Fruit fly (Drosophila melanogaster): ENCODE results near the gene CG12061.

The CG12061 gene

dm6 chrX:23004598-23005469, 31.0 kb upstream of the CG12061 start, which contains the start of the genes stnA and stnB (continued):
- peak; percentile 45 for TF ChIP-seq dmrt99B (tag; optimal IDR thresholded peaks at IDR 0.05)
- TF ChIP-seq Sox100B (GFP tag; optimal IDR thresholded peaks at IDR 0.05), result peak; percentile 14
- no peak for TF ChIP-seq CG7987 (GFP tag; optimal IDR thresholded peaks at IDR 0.05)
- TF ChIP-seq tap (tag; optimal IDR thresholded peaks at IDR 0.05), result no peak
- no peak for TF ChIP-seq CG12744 (GFP tag; optimal IDR thresholded peaks at IDR 0.05)
- TF ChIP-seq danr (GFP tag; IDR thresholded peaks at IDR 0.05), result no peak
- TF ChIP-seq D19A (tag; optimal IDR thresholded peaks at IDR 0.05), result peak; percentile 71
- 0 out of 2 replicates have a peak, but pooled peaks have one; percentile 29 for TF ChIP-seq vvl (GFP tag; IDR thresholded peaks at IDR 0.05)
- no peak for TF ChIP-seq CG2875 (GFP tag; optimal IDR thresholded peaks at IDR 0.05)
- no peak for TF ChIP-seq cas (GFP tag; IDR thresholded peaks at IDR 0.05)
- no peak for TF ChIP-seq CG2199 (GFP tag; IDR thresholded peaks at IDR 0.05)
- peak; percentile 84 for TF ChIP-seq row (GFP tag; IDR thresholded peaks at IDR 0.05)
- TF ChIP-seq Dad (GFP tag; optimal IDR thresholded peaks at IDR 0.05), result no peak
- peak; percentile 8 for TF ChIP-seq fd96Cb (tag; optimal IDR thresholded peaks at IDR 0.05)
- TF ChIP-seq jing (GFP tag; optimal IDR thresholded peaks at IDR 0.05), result no peak
- TF ChIP-seq ATbp (GFP tag; optimal IDR thresholded peaks at IDR 0.05), result no peak
- no peak for TF ChIP-seq CG31388 (GFP tag; optimal IDR thresholded peaks at IDR 0.05)
- no peak for TF ChIP-seq CG32767 (GFP tag; IDR thresholded peaks at IDR 0.05)
- TF ChIP-seq pnt (GFP tag; optimal IDR thresholded peaks at IDR 0.05), result peak; percentile 2
- no peak for TF ChIP-seq Myb (GFP tag; optimal IDR thresholded peaks at IDR 0.05)
- TF ChIP-seq CG9876 (GFP tag; optimal IDR thresholded peaks at IDR 0.05), result no peak
- no peak for TF ChIP-seq CG30431 (GFP tag; optimal IDR thresholded peaks at IDR 0.05)
- no peak for TF ChIP-seq amos (GFP tag; IDR thresholded peaks at IDR 0.05; ENCODE audit: partially characterized antibody)
- no peak for TF ChIP-seq inv (GFP tag; IDR thresholded peaks at IDR 0.05; ENCODE audit: partially characterized antibody)
- TF ChIP-seq D19B (GFP tag; optimal IDR thresholded peaks at IDR 0.05), result peak; percentile 56
- no peak for TF ChIP-seq hb (GFP tag; IDR thresholded peaks at IDR 0.05; ENCODE audit: partially characterized antibody)
- no peak for TF ChIP-seq CG16813 (GFP tag; IDR thresholded peaks at IDR 0.05; ENCODE audit: partially characterized antibody)
- no peak for TF ChIP-seq CG11560 (tag; IDR thresholded peaks at IDR 0.05)
- no peak for TF ChIP-seq CG14860 (GFP tag; IDR thresholded peaks at IDR 0.05; ENCODE audit: partially characterized antibody)
- TF ChIP-seq CG2116 (GFP tag; optimal IDR thresholded peaks at IDR 0.05), result no peak
- 0 out of 3 replicates have a peak, but pooled peaks have one; percentile 17 for TF ChIP-seq Dbx (GFP tag; IDR thresholded peaks at IDR 0.05)
- TF ChIP-seq tll (GFP tag; optimal IDR thresholded peaks at IDR 0.05), result no peak
- no peak for TF ChIP-seq pum (GFP tag; optimal IDR thresholded peaks at IDR 0.05)
- no peak for TF ChIP-seq Hr78 (GFP tag; optimal IDR thresholded peaks at IDR 0.05)
- peak; percentile 37; the same call in 1 of the 2 replicates for TF ChIP-seq CG9215 (GFP tag; IDR thresholded peaks at IDR 0.05)
- TF ChIP-seq ci (GFP tag; IDR thresholded peaks at IDR 0.05), result no peak
- no peak for TF ChIP-seq ase (GFP tag; IDR thresholded peaks at IDR 0.05)
- TF ChIP-seq org-1 (GFP tag; optimal IDR thresholded peaks at IDR 0.05), result no peak
- no peak for TF ChIP-seq CG11723 (GFP tag; optimal IDR thresholded peaks at IDR 0.05)
- peak; percentile 28 for TF ChIP-seq CG13894 (tag; optimal IDR thresholded peaks at IDR 0.05)
- no peak for TF ChIP-seq CG12219 (GFP tag; optimal IDR thresholded peaks at IDR 0.05)
- no peak for TF ChIP-seq CG6683 (GFP tag; optimal IDR thresholded peaks at IDR 0.05)
- peak; percentile 22 for TF ChIP-seq CG2712 (tag; optimal IDR thresholded peaks at IDR 0.05)
- TF ChIP-seq YL-1 (GFP tag; optimal IDR thresholded peaks at IDR 0.05), result no peak
- TF ChIP-seq CG10274 (GFP tag; optimal IDR thresholded peaks at IDR 0.05), result peak; percentile 31
- no peak for TF ChIP-seq CG3726 (GFP tag; IDR thresholded peaks at IDR 0.05)
- no peak for TF ChIP-seq sima (GFP tag; optimal IDR thresholded peaks at IDR 0.05)
- TF ChIP-seq crc (GFP tag; optimal IDR thresholded peaks at IDR 0.05), result no peak
